Fruit fly (Drosophila melanogaster): ENCODE measurements around the gene CG13083.

The CG13083 gene

dm6 chr2L:19453381-19453780, 33.9 kb upstream of the CG13083 start, which contains the start of gene Top2 (continued):
- no peak for TF ChIP-seq CG14441 (GFP tag; IDR thresholded peaks at IDR 0.05)
- no peak for TF ChIP-seq CG17568 (GFP tag; optimal IDR thresholded peaks at IDR 0.05)
- no peak for TF ChIP-seq Oaz (GFP tag; IDR thresholded peaks at IDR 0.05)
- TF ChIP-seq CG14014 (GFP tag; IDR thresholded peaks at IDR 0.05) = no peak
- peak; percentile 39 for TF ChIP-seq jumu (GFP tag; optimal IDR thresholded peaks at IDR 0.05)
- no peak for TF ChIP-seq Tbp (GFP tag; optimal IDR thresholded peaks at IDR 0.05)
- TF ChIP-seq sqz (GFP tag; optimal IDR thresholded peaks at IDR 0.05) = no peak
- TF ChIP-seq CG3407 (GFP tag; optimal IDR thresholded peaks at IDR 0.05) = no peak
- no peak for TF ChIP-seq CG10979 (tag; optimal IDR thresholded peaks at IDR 0.05)
- peak; percentile 79 for TF ChIP-seq CG12659 (GFP tag; optimal IDR thresholded peaks at IDR 0.05)
- no peak for TF ChIP-seq Taf1 (GFP tag; IDR thresholded peaks at IDR 0.05)
- peak; percentile 58 for TF ChIP-seq CG13894 (tag; optimal IDR thresholded peaks at IDR 0.05)
- TF ChIP-seq CG3281 (GFP tag; optimal IDR thresholded peaks at IDR 0.05) = no peak
- TF ChIP-seq ind (GFP tag; optimal IDR thresholded peaks at IDR 0.05) = peak; percentile 35
- TF ChIP-seq cwo (GFP tag; optimal IDR thresholded peaks at IDR 0.05) = peak; percentile 87
- peak; percentile 79 for TF ChIP-seq zen2 (GFP tag; IDR thresholded peaks at IDR 0.05; ENCODE audit: partially characterized antibody)
- peak; percentile 70 for TF ChIP-seq Abd-B (GFP tag; optimal IDR thresholded peaks at IDR 0.05)
- no peak for TF ChIP-seq CG31224 (GFP tag; IDR thresholded peaks at IDR 0.05)
- TF ChIP-seq CG30431 (GFP tag; optimal IDR thresholded peaks at IDR 0.05) = no peak
- no peak for TF ChIP-seq wor (GFP tag; IDR thresholded peaks at IDR 0.05)
- peak; percentile 34 for TF ChIP-seq CG12155 (GFP tag; optimal IDR thresholded peaks at IDR 0.05)
- TF ChIP-seq fd96Cb (tag; optimal IDR thresholded peaks at IDR 0.05) = no peak
- peak; percentile 92 for TF ChIP-seq CG17186 (GFP tag; optimal IDR thresholded peaks at IDR 0.05)
- peak; percentile 55 for TF ChIP-seq grau (tag; optimal IDR thresholded peaks at IDR 0.05)
- peak; percentile 50 to 70 for TF ChIP-seq dpn (GFP tag; optimal IDR thresholded peaks at IDR 0.05)
- peak; percentile 48 for TF ChIP-seq NfI (GFP tag; optimal IDR thresholded peaks at IDR 0.05)
- no peak for TF ChIP-seq CG4360 (GFP tag; IDR thresholded peaks at IDR 0.05)
- TF ChIP-seq ttk (GFP tag; IDR thresholded peaks at IDR 0.05) = no peak
- TF ChIP-seq Ptx1 (GFP tag; IDR thresholded peaks at IDR 0.05) = 0 out of 2 replicates have a peak, but pooled peaks have one; percentile 32
- no peak for TF ChIP-seq sim (GFP tag; IDR thresholded peaks at IDR 0.05)
- TF ChIP-seq CG17361 (GFP tag; IDR thresholded peaks at IDR 0.05) = no peak
- no peak for TF ChIP-seq pfk (GFP tag; optimal IDR thresholded peaks at IDR 0.05)
- peak; percentile 78 for TF ChIP-seq sens (GFP tag)
- TF ChIP-seq HHEX (GFP tag; optimal IDR thresholded peaks at IDR 0.05) = no peak
- no peak for TF ChIP-seq CG43689 (GFP tag; IDR thresholded peaks at IDR 0.05)
- no peak for TF ChIP-seq Spps (tag; optimal IDR thresholded peaks at IDR 0.05)
- no peak for TF ChIP-seq CkIIα-i1 (GFP tag; IDR thresholded peaks at IDR 0.05)
- no peak for TF ChIP-seq ash1 (GFP tag; optimal IDR thresholded peaks at IDR 0.05)
- no peak for TF ChIP-seq CG16779 (GFP tag; IDR thresholded peaks at IDR 0.05)
- TF ChIP-seq kah (GFP tag; optimal IDR thresholded peaks at IDR 0.05) = no peak
- peak; percentile 89 for TF ChIP-seq CG2712 (tag; optimal IDR thresholded peaks at IDR 0.05)
- peak in 1 of 2 experiments; percentile 30 for TF ChIP-seq crp (GFP tag; optimal IDR thresholded peaks at IDR 0.05)
- TF ChIP-seq CG17829 (tag; optimal IDR thresholded peaks at IDR 0.05) = peak; percentile 74
- no peak for TF ChIP-seq lbe (GFP tag; optimal IDR thresholded peaks at IDR 0.05)
- TF ChIP-seq CG12104 (GFP tag; optimal IDR thresholded peaks at IDR 0.05) = no peak
- no peak for TF ChIP-seq Eip74EF (GFP tag; optimal IDR thresholded peaks at IDR 0.05)
- peak; percentile 36 for TF ChIP-seq phol (tag; optimal IDR thresholded peaks at IDR 0.05)
- no peak for TF ChIP-seq CG14667 (GFP tag; IDR thresholded peaks at IDR 0.05)
- TF ChIP-seq Bteb2 (GFP tag; optimal IDR thresholded peaks at IDR 0.05) = peak; percentile 0
- TF ChIP-seq CG15011 (GFP tag; optimal IDR thresholded peaks at IDR 0.05) = no peak
- TF ChIP-seq CG6175 (GFP tag; IDR thresholded peaks at IDR 0.05) = no peak
- no peak for TF ChIP-seq Doc2 (GFP tag; IDR thresholded peaks at IDR 0.05)

Measured in whole organism, embryonic.